Fruit fly (Drosophila melanogaster) whole organism, adult: Measurements from ENCODE around the gene CG34247.

Experiments used
- CG11617 ChIP-seq: fragments of 200-800 bp; sonication (Bioruptor generic); optimal IDR thresholded peaks from 2 replicates; lab custom pipeline; 2017; ENCODE audit warnings: mild to moderate bottlenecking, missing biosample characterization, missing genetic modification reagents, missing genetic modification characterization
- CG12768 ChIP-seq: fragments of 200-800 bp; sonication (Bioruptor generic); optimal IDR thresholded peaks from 2 replicates; lab custom pipeline; 2017; ENCODE audit warnings: missing biosample characterization, missing genetic modification characterization, mild to moderate bottlenecking, moderate library complexity, missing genetic modification reagents
- CG14711 ChIP-seq: fragments of 200-800 bp; sonication (Bioruptor generic); optimal IDR thresholded peaks from 2 replicates; lab custom pipeline; 2018; ENCODE audit warnings: missing biosample characterization, mild to moderate bottlenecking, missing genetic modification characterization, moderate library complexity
- CG1620 ChIP-seq: fragments of 200-800 bp; sonication (Bioruptor generic); optimal IDR thresholded peaks from 2 replicates; lab custom pipeline; 2016; ENCODE audit warnings: missing biosample characterization, missing genetic modification characterization
- CG33017 ChIP-seq: fragments of 200-800 bp; sonication (Bioruptor generic); optimal IDR thresholded peaks from 2 replicates; lab custom pipeline; 2018; ENCODE audit warnings: missing biosample characterization, mild to moderate bottlenecking, missing genetic modification characterization, moderate library complexity
- CG5204 ChIP-seq: fragments of 200-800 bp; sonication (Bioruptor generic); optimal IDR thresholded peaks from 2 replicates; lab custom pipeline; 2016; ENCODE audit warnings: missing biosample characterization, missing genetic modification characterization
- CG7045 ChIP-seq: fragments of 200-800 bp; sonication (Bioruptor generic); optimal IDR thresholded peaks from 2 replicates; lab custom pipeline; 2017; ENCODE audit warnings: missing biosample characterization, mild to moderate bottlenecking, missing genetic modification characterization
- CG7101 ChIP-seq: fragments of 200-800 bp; sonication (Bioruptor generic); optimal IDR thresholded peaks from 2 replicates; lab custom pipeline; 2018; ENCODE audit warnings: missing biosample characterization, mild to moderate bottlenecking, missing genetic modification characterization, moderate library complexity
- Clk ChIP-seq: fragments of 200-800 bp; sonication (Bioruptor generic); optimal IDR thresholded peaks from 2 replicates; lab custom pipeline; 2017; ENCODE audit warnings: missing biosample characterization, missing genetic modification characterization
- Crg-1 ChIP-seq: fragments of 200-800 bp; sonication (Bioruptor generic); optimal IDR thresholded peaks from 2 replicates; lab custom pipeline; 2016; ENCODE audit warnings: missing biosample characterization, missing genetic modification characterization
- Hr96 ChIP-seq: fragments of 200-800 bp; sonication (Bioruptor generic); optimal IDR thresholded peaks from 2 replicates; lab custom pipeline; 2016; ENCODE audit warnings: missing biosample characterization, missing genetic modification characterization
- Mnt ChIP-seq: fragments of 200-800 bp; sonication (Bioruptor generic); optimal IDR thresholded peaks from 2 replicates; lab custom pipeline; 2016; ENCODE audit warnings: missing biosample characterization, mild to moderate bottlenecking, missing genetic modification characterization
- bab1 ChIP-seq: fragments of 200-800 bp; sonication (Bioruptor generic); optimal IDR thresholded peaks from 3 replicates; lab custom pipeline; 2019; ENCODE audit warnings: missing biosample characterization, mild to moderate bottlenecking, missing genetic modification characterization, moderate library complexity
- cic ChIP-seq: fragments of 200-800 bp; sonication (Bioruptor generic); optimal IDR thresholded peaks from 2 replicates; lab custom pipeline; 2017; ENCODE audit warnings: missing biosample characterization, mild to moderate bottlenecking, missing genetic modification characterization, moderate library complexity
- cnc ChIP-seq, 2 experiments: fragments of >200 bp; optimal IDR thresholded peaks; 2 replicates each; lab custom pipeline; 2017
- kay ChIP-seq: fragments of 200-800 bp; sonication (Bioruptor generic); peaks from one replicate; lab custom pipeline; 2016; ENCODE audit warnings: missing biosample characterization, missing genetic modification characterization, borderline replicate concordance
- ovo ChIP-seq: fragments of 200-800 bp; sonication (Bioruptor generic); optimal IDR thresholded peaks from 2 replicates; lab custom pipeline; 2016; ENCODE audit warnings: missing biosample characterization, missing genetic modification characterization
- pad ChIP-seq: fragments of 200-800 bp; sonication (Bioruptor generic); optimal IDR thresholded peaks from 3 replicates; lab custom pipeline; 2017; ENCODE audit warnings: missing biosample characterization, missing genetic modification characterization, mild to moderate bottlenecking, moderate library complexity, missing genetic modification reagents
- tj ChIP-seq: fragments of 200-800 bp; sonication (Bioruptor generic); optimal IDR thresholded peaks from 3 replicates; lab custom pipeline; 2017; ENCODE audit warnings: missing biosample characterization, mild to moderate bottlenecking, missing genetic modification characterization, moderate library complexity
- toe ChIP-seq: fragments of 200-800 bp; sonication (Bioruptor generic); optimal IDR thresholded peaks from 2 replicates; lab custom pipeline; 2016; ENCODE audit warnings: missing biosample characterization, missing genetic modification characterization

CG34247 gene

DNA sequence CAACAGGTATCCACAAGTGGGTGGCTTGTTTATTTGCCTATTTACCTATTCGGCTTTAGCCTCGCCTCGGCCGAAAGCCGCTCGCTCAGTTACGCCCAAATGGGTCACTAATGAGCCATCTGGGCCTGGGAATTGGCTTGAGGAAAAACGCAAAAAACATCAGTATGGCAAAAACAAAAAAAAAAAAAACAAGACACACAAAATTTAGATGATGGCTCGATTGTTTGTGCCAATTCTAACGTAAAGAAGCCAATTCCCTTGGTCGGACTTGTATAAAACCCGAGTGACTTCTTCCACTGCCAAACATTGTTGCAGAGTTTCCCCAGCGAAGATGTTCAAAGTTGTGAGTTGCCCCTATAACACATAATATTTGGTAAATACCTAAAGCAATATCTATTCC lies 39.7 kb upstream of the CG34247 start, which contains the start of gene CG4982:
CG4982 (plus strand) TSS at position 301 of the 400 bp plus-strand sequence.
- TF ChIP-seq pad (GFP tag; lab: Kevin White, UChicago) (no peak), kay (no peak), CG7045 (GFP tag; lab: Kevin White, UChicago) (no peak), CG5204 (GFP tag; lab: Kevin White, UChicago) (no peak), toe (GFP tag; lab: Kevin White, UChicago) (no peak), Clk (no peak), CG12768 (GFP tag; lab: Kevin White, UChicago) (no peak)

DNA sequence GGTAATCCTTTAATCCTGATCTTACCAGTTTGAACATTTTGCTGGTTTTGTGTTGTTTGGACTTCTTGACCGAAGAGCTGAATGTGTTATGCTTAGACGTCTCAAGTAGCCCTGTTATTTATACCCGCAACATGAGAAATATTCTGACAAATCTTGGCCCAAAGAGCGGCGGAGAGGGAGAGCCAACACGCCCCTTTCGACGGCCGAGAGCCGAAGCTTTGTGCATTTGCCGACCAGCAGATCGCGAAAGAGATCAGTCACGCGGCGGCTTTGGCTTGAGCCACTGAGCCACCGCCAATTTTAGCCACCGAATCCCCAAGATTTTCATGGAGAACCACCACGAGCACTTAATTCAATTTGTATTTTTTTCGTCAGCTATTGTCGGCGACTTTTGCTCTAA lies 34.0 kb upstream of the CG34247 start, which contains the start of gene CG4962:
CG4962 (minus strand) TSS at position 101 of the 400 bp plus-strand sequence.
- no peak for TF ChIP-seq ovo (GFP tag; lab: Kevin White, UChicago)

DNA sequence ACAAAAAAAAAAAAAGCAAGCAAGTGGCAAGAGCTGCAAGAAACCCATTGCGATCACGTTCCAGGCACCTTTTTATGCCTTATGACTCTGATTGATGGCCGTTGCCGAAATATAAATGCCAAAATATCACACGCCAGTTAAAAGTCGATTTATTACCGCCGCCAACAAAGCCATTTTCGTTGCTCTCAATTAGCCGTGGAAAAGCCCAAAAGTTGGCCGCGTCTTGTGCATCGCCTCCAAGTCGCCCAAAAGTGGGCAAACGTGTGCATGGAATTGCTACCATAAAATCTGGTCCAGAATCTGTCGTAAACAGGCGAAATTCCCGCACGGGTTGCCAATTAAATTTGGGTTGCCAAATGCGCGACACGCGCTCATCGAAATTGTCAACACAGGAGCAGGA lies 30.3 kb upstream of the CG34247 start:
- TF ChIP-seq tj, result no peak
- TF ChIP-seq cic (GFP tag; lab: Kevin White, UChicago), result no peak
- no peak for TF ChIP-seq CG5204 (GFP tag; lab: Kevin White, UChicago)
- TF ChIP-seq Crg-1 (GFP tag; lab: Kevin White, UChicago), result no peak
- TF ChIP-seq pad (GFP tag; lab: Kevin White, UChicago), result no peak
- TF ChIP-seq Clk, result no peak
- no peak for TF ChIP-seq CG7101 (tag; lab: Kevin White, UChicago)
- no peak for TF ChIP-seq Hr96 (GFP tag; lab: Kevin White, UChicago)

DNA sequence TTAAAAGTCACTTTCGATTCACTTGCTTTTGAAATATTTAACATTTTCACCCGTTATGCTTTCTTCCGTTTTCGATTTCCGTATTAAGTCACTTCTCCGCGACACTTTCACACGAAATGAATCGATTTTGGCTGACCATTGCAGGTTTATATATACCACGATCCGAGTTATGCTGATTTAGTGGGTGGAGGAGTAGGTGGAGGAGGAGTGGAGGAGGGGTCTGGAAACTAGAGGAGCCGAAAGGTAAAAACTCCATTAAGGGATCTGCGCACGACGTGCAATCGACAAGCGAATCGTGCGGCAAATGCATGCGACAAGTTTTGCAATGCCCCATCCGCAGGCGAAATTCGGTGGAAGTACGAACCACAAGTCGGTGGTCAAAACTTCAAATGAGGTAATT lies 29.4 kb upstream of the CG34247 start, which contains the start of gene CG13045:
CG13045 (minus strand) TSS at position 101 of the 400 bp plus-strand sequence.
- TF ChIP-seq CG11617 (GFP tag; lab: Kevin White, UChicago), result no peak
- no peak for TF ChIP-seq kay
- no peak for TF ChIP-seq CG5204 (GFP tag; lab: Kevin White, UChicago)
- TF ChIP-seq Clk, result no peak
- TF ChIP-seq pad (GFP tag; lab: Kevin White, UChicago), result no peak
- TF ChIP-seq CG14711 (tag; lab: Kevin White, UChicago), result no peak
- TF ChIP-seq CG7045 (GFP tag; lab: Kevin White, UChicago), result no peak
- TF ChIP-seq CG7101 (tag; lab: Kevin White, UChicago), result no peak
- TF ChIP-seq ovo (GFP tag; lab: Kevin White, UChicago), result no peak
- no peak for TF ChIP-seq tj
- no peak for TF ChIP-seq Crg-1 (GFP tag; lab: Kevin White, UChicago)
- TF ChIP-seq CG33017 (tag; lab: Kevin White, UChicago), result no peak
- no peak for TF ChIP-seq toe (GFP tag; lab: Kevin White, UChicago)
- no peak for TF ChIP-seq Mnt (GFP tag; lab: Kevin White, UChicago)
- no peak for TF ChIP-seq CG1620 (GFP tag; lab: Kevin White, UChicago)
- TF ChIP-seq cnc (optimal IDR thresholded peaks at IDR 0.05; lab: Kevin White, UChicago), result no peak
- no peak for TF ChIP-seq bab1 (GFP tag; lab: Kevin White, UChicago)

DNA sequence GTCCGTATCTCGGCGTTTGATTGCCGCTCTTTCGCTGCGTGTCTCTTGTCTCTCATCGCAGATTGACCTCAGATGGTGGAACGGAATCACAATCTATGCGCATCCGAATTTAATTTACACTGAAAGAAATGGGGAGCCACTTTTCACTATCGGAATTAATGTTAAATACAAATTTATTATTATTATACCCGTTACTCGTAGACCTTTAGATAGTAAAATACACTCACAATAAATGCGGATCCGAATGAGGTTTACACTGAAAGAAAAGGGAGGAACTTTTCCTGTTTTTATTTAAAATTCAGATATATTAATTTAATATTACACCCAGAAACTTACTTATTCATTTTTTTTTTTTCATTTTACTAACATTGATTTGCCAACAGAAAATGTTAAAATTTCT lies 27.7 kb upstream of the CG34247 start:
- no peak for TF ChIP-seq Crg-1 (GFP tag; lab: Kevin White, UChicago)
- TF ChIP-seq CG11617 (GFP tag; lab: Kevin White, UChicago), result no peak
- no peak for TF ChIP-seq cnc (optimal IDR thresholded peaks at IDR 0.05; lab: Kevin White, UChicago)
- TF ChIP-seq toe (GFP tag; lab: Kevin White, UChicago), result no peak

DNA sequence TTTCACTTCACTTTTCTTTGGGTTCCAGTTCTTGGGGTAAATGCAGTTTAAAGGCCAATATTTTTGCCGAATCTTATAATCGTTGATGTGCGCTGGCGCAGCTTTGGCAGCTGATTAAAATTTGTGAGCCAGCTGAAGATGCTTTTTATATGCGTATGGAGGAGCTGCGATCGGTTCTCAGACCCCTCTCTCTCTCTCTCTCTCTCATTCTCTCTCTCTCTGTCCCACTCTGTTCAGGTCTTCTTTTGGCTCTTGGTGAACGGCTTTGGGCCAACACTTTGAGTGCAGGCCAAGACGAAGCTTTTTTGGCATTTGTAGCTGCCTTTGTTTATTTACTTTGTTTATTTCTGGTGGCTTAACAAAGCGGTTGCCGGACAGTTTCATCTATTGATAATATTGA lies 26.9 kb upstream of the CG34247 start, which contains the start of gene CG13046:
CG13046 (minus strand) TSS at position 101 of the 400 bp plus-strand sequence.
- TF ChIP-seq Crg-1 (GFP tag; lab: Kevin White, UChicago) (no peak), cic (GFP tag; lab: Kevin White, UChicago) (no peak), Clk (no peak), CG12768 (GFP tag; lab: Kevin White, UChicago) (no peak)

DNA sequence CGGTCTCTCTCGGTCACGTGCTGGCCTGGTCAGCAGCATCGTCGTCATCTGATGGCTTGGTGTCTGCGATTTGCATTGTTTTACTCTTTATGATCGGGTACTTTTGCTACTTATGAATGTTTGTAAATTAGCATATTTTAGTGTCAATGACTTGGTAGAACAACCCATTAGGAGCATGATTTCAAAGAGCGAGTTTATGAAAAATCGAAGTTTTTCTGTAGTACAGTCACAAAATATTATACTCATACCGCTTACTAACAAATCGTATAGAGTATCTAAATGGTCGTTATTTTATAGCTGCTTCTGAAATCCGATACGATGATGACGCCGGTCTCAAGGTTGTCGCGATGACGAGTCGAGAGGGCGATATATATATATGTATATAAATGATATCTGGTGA lies 24.9 kb upstream of the CG34247 start:
- no peak for TF ChIP-seq pad (GFP tag; lab: Kevin White, UChicago)
- no peak for TF ChIP-seq toe (GFP tag; lab: Kevin White, UChicago)
- TF ChIP-seq ovo (GFP tag; lab: Kevin White, UChicago), result no peak
- no peak for TF ChIP-seq Crg-1 (GFP tag; lab: Kevin White, UChicago)
- TF ChIP-seq Hr96 (GFP tag; lab: Kevin White, UChicago), result no peak
- TF ChIP-seq CG11617 (GFP tag; lab: Kevin White, UChicago), result no peak
- TF ChIP-seq CG1620 (GFP tag; lab: Kevin White, UChicago), result no peak
- no peak for TF ChIP-seq CG5204 (GFP tag; lab: Kevin White, UChicago)
- no peak for TF ChIP-seq CG7045 (GFP tag; lab: Kevin White, UChicago)
- no peak for TF ChIP-seq CG33017 (tag; lab: Kevin White, UChicago)
- no peak for TF ChIP-seq Mnt (GFP tag; lab: Kevin White, UChicago)
- no peak for TF ChIP-seq kay
- TF ChIP-seq cnc (optimal IDR thresholded peaks at IDR 0.05; lab: Kevin White, UChicago), result no peak
- TF ChIP-seq Clk, result no peak
